Worm (Caenorhabditis elegans): ENCODE measurements around the gene R155.3.

DNA sequence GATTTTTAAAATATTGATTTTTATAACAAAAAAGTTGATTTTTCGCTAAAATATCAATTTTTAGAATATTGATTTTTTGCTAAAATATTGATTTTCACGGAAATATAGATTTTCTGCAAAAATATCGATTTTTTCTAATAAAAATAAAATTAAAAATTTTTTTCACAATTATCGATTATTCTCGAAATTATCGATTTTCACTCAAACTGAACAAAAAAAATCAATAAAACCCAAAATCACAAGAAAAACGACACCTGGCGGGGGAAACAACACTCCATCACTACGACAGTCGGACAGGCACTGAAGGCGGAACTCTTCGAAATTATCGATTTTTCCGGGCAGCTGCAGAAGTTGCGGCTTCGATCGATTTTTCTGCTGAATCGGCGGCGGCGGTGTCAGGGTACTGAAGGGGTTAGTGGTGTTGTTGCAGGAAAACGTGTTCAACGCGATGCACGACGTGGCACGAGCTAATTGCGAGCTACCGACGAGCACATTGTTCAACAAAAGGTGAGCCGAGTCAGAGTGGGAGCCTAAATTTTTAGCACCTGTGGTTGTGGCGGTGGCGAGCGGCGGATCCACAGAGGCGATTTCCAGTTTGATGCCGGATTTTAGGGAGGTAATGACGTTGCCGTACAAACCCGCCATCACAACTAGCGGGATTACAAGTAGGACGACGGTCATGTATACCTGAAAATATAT, 36.8 kb upstream of the R155.3 start:
- TF ChIP-seq chd-7 (tag; optimal IDR thresholded peaks at IDR 0.05), result no peak
- TF ChIP-seq tbx-9 (tag; optimal IDR thresholded peaks at IDR 0.05; ENCODE audit: borderline replicate concordance), result no peak
- no peak for TF ChIP-seq tbp1 (GFP tag; optimal IDR thresholded peaks at IDR 0.05)
- no peak for TF ChIP-seq die-1 (tag; optimal IDR thresholded peaks at IDR 0.05)
- TF ChIP-seq unc-62 (GFP tag; optimal IDR thresholded peaks at IDR 0.05), result no peak
- no peak for TF ChIP-seq F49E8.2 (tag; optimal IDR thresholded peaks at IDR 0.05; ENCODE audit: insufficient read depth)
- TF ChIP-seq efl-1 (GFP tag; optimal IDR thresholded peaks at IDR 0.05), result no peak
- TF ChIP-seq ets-4 (GFP tag; optimal IDR thresholded peaks at IDR 0.05), result no peak
- no peak for TF ChIP-seq unc-130 (GFP tag; optimal IDR thresholded peaks at IDR 0.05)
- no peak for TF ChIP-seq lin-35 (GFP tag; optimal IDR thresholded peaks at IDR 0.05)
- TF ChIP-seq F23B12.7 (tag; optimal IDR thresholded peaks at IDR 0.05; ENCODE audit: insufficient read depth), result no peak

Data from whole organism, young adult.